Worm (Caenorhabditis elegans): Measurements from ENCODE around the gene E02H4.2.

DNA sequence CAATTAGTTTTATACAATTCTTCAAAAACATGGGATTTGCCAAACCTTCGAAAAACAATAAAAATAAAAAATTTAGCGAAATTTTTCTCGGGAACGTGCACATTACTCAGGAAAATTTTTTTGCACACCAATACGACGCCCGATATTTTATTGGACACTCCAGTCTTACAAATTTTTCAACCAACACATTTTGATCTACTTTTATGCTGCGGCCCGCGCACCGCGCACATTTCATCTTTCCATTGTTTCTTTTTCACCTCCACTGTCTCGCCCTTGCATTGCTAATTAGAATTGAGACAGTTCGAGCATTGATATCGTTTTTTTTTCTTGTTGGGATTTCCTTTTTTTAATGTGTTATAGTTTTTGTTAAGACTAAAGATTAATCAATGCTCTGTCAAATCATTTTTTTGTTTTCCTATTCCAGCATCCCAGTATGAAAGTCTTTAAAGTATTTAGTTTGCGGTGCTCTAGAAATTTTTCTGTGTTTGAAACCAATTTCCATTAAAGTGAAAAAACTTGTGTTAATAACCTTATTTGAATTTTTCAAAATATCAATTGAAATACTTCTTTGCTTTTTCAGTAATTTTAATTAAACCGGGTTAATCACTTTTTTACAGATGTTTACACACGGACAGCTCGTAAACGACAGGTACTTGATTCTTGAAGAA is 33.9 kb downstream of the E02H4.2 start, which contains the start of gene K04C1.5:
- TF ChIP-seq nhr-76 (tag; optimal IDR thresholded peaks at IDR 0.05) (no peak), egl-27 (tag; optimal IDR thresholded peaks at IDR 0.05) (no peak), sox-4 (tag; optimal IDR thresholded peaks at IDR 0.05) (no peak), dpl-1 (GFP tag; optimal IDR thresholded peaks at IDR 0.05) (no peak), ama-1 (optimal IDR thresholded peaks at IDR 0.05) (no peak), elt-3 (tag; optimal IDR thresholded peaks at IDR 0.05) (no peak), egl-13 (tag; optimal IDR thresholded peaks at IDR 0.05) (no peak), sptf-1 (tag; optimal IDR thresholded peaks at IDR 0.05) (no peak), lin-39 (tag; optimal IDR thresholded peaks at IDR 0.05) (no peak), jun-1 (tag; optimal IDR thresholded peaks at IDR 0.05) (no peak), unc-62 (GFP tag; optimal IDR thresholded peaks at IDR 0.05) (no peak), nhr-47 (tag; optimal IDR thresholded peaks at IDR 0.05) (no peak), nhr-85 (tag) (no peak), fos-1 (tag; optimal IDR thresholded peaks at IDR 0.05) (no peak)
